Fruit fly (Drosophila melanogaster) whole organism: Measurements from ENCODE around the gene Sem1.

Source experiments
- CG8478 ChIP-seq: fragments of >200 bp; optimal IDR thresholded peaks from 2 replicates; lab custom pipeline; 2018; ENCODE audit warnings: inconsistent platforms
- usp ChIP-seq: fragments of >200 bp; optimal IDR thresholded peaks from 2 replicates; lab custom pipeline; 2017; ENCODE audit warnings: missing biosample characterization, missing genetic modification characterization, mixed read lengths

DNA sequence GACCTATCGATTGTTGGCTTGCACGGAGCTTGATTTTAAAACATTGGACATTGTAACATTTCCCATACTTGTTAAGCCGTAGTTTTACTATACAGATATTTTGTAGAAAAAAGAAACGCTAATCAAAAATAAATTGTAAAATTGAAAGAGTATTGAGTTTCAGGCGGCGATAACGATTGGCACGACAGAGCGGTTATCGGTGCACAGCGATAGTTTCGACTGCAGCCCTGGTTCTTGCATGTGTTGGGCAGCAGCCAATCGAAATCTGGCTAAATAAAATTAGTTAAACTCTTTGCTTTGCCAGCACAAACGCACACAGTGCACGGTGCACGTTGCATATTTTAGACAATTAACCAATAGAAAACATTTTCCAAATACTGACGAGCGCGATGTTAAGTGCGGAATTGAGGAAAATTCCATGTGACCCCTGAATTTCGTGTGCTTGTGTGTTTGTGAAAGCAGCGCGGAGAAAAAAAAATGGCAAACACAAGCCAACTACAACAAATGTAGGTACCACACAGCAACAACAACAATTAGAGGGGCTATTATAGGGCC lies 25.9 kb upstream of the Sem1 start, which contains the start of gene milt:
- TF ChIP-seq CG8478 (lab: Kevin White, UChicago), result peak; percentile 27
- no peak for TF ChIP-seq usp (GFP tag; lab: Kevin White, UChicago)
